Worm (Caenorhabditis elegans): Measurements from ENCODE around the gene E04D5.4.

The E04D5.4 gene

DNA sequence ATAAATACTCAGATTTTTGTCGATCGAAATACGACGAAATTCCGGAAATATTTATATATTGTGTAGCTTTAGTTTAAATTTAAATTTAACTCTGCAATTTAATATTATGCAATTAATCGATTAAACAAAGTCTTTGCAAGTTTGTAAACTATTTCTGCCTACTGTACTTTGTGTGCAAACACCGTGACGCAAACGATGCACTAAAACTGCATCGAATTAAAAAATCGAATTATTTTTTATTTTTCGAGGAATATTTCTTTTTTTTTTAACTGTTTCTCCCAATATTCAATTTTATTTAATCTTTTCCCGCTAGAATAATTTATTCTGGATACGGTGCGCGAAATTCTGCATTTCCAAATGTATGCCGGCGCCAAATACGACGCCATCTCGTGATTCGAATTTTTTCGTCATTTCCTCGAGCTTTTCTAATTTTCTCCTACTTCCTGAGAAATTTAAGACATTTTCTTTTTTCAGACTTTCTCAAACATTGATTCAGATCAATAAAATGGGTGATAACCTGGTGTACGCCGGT lies 23.7 kb upstream of the E04D5.4 start, which contains the start of gene eif-2A (continued):
- TF ChIP-seq madf-6 (GFP tag; IDR thresholded peaks at IDR 0.05) (peak; percentile 94), ets-4 (GFP tag; optimal IDR thresholded peaks at IDR 0.05) (no peak), snpc-4 (GFP tag; optimal IDR thresholded peaks at IDR 0.05) (no peak), snpc-4 (tag; optimal IDR thresholded peaks at IDR 0.05) (no peak), egrh-3 (GFP tag; IDR thresholded peaks at IDR 0.05) (no peak), dpl-1 (GFP tag; optimal IDR thresholded peaks at IDR 0.05) (peak; percentile 72), ceh-91 (GFP tag; IDR thresholded peaks at IDR 0.05) (peak; percentile 76), efl-1 (GFP tag; optimal IDR thresholded peaks at IDR 0.05) (peak; percentile 88), rec-8 (tag; optimal IDR thresholded peaks at IDR 0.05) (no peak), die-1 (tag; optimal IDR thresholded peaks at IDR 0.05) (no peak), unc-130 (GFP tag; optimal IDR thresholded peaks at IDR 0.05) (no peak), mes-4 (tag; optimal IDR thresholded peaks at IDR 0.05) (no peak), nhr-27 (tag; optimal IDR thresholded peaks at IDR 0.05) (no peak), ztf-6 (GFP tag; IDR thresholded peaks at IDR 0.05) (no peak), egl-44 (GFP tag; IDR thresholded peaks at IDR 0.05) (no peak), atf-7 (tag; optimal IDR thresholded peaks at IDR 0.05) (no peak), snpc-3.4 (tag; optimal IDR thresholded peaks at IDR 0.05) (peak; percentile 17), ztf-28 (GFP tag; IDR thresholded peaks at IDR 0.05) (no peak), nfya-1 (tag; optimal IDR thresholded peaks at IDR 0.05; ENCODE audit: borderline replicate concordance, insufficient read depth) (no peak), attf-5 (GFP tag; optimal IDR thresholded peaks at IDR 0.05) (peak; percentile 10), lin-35 (GFP tag; optimal IDR thresholded peaks at IDR 0.05) (no peak), Y53F4B.3 (GFP tag; IDR thresholded peaks at IDR 0.05) (no peak), ztf-3 (GFP tag; optimal IDR thresholded peaks at IDR 0.05) (no peak), tbx-9 (tag; optimal IDR thresholded peaks at IDR 0.05; ENCODE audit: borderline replicate concordance) (no peak), hlh-26 (GFP tag; conservative IDR thresholded peaks at IDR 0.05) (no peak), F57C9.4 (tag; optimal IDR thresholded peaks at IDR 0.05) (no peak), F33H1.4 (GFP tag; IDR thresholded peaks at IDR 0.05) (peak; percentile 58), K12H6.12 (tag; optimal IDR thresholded peaks at IDR 0.05) (no peak), unc-62 (GFP tag; optimal IDR thresholded peaks at IDR 0.05) (no peak), attf-3 (GFP tag; conservative IDR thresholded peaks at IDR 0.05) (no peak), cebp-1 (GFP tag; IDR thresholded peaks at IDR 0.05) (no peak), cebp-1 (tag; optimal IDR thresholded peaks at IDR 0.05) (peak; percentile 31), attf-6 (GFP tag; IDR thresholded peaks at IDR 0.05) (no peak), tlf-1 (GFP tag; optimal IDR thresholded peaks at IDR 0.05) (no peak), K11D2.4 (GFP tag; IDR thresholded peaks at IDR 0.05) (no peak), T26A5.8 (tag; optimal IDR thresholded peaks at IDR 0.05) (no peak), cebp-2 (GFP tag; IDR thresholded peaks at IDR 0.05) (no peak), ccch-3 (GFP tag; optimal IDR thresholded peaks at IDR 0.05) (no peak), C17E4.6 (GFP tag; IDR thresholded peaks at IDR 0.05) (no peak), F39B2.1 (GFP tag; IDR thresholded peaks at IDR 0.05) (no peak), F22D6.2 (tag; optimal IDR thresholded peaks at IDR 0.05) (no peak), nhr-120 (GFP tag; IDR thresholded peaks at IDR 0.05) (no peak)
